Fruit fly (Drosophila melanogaster) whole organism, pupa: Measurements from ENCODE around the gene arx.

Experiments used
- CG10348 ChIP-seq: fragments of 200-800 bp; sonication (Bioruptor generic); IDR thresholded peaks from 2 replicates; pipeline ENCODE4 v1.3.6; 2022; ENCODE audit warnings: missing biosample characterization, missing genetic modification characterization
- CG12605 ChIP-seq: fragments of 200-800 bp; sonication (Bioruptor generic); IDR thresholded peaks from 2 replicates; pipeline ENCODE4 v1.3.6; 2022; ENCODE audit warnings: missing biosample characterization, missing genetic modification characterization
- CG13204 ChIP-seq: fragments of 200-800 bp; sonication (Bioruptor generic); optimal IDR thresholded peaks from 2 replicates; lab custom pipeline; 2018; ENCODE audit warnings: missing biosample characterization, mild to moderate bottlenecking, missing genetic modification characterization, moderate library complexity
- CG14655 ChIP-seq: fragments of 200-800 bp; sonication (Bioruptor generic); optimal IDR thresholded peaks from 3 replicates; lab custom pipeline; 2017; ENCODE audit warnings: mild to moderate bottlenecking, missing biosample characterization, missing genetic modification reagents, missing genetic modification characterization
- CG15710 ChIP-seq: fragments of 200-800 bp; sonication (Bioruptor generic); optimal IDR thresholded peaks from 2 replicates; lab custom pipeline; 2018; ENCODE audit warnings: missing biosample characterization, mild to moderate bottlenecking, missing genetic modification characterization, moderate library complexity
- CG17806 ChIP-seq: fragments of 200-800 bp; sonication (Bioruptor generic); optimal IDR thresholded peaks from 2 replicates; lab custom pipeline; 2018; ENCODE audit warnings: missing biosample characterization, mild to moderate bottlenecking, missing genetic modification characterization, moderate library complexity
- CG32121 ChIP-seq: fragments of 200-800 bp; sonication (Bioruptor generic); IDR thresholded peaks from 2 replicates; pipeline ENCODE4 v1.3.6; 2022; ENCODE audit warnings: missing biosample characterization, missing genetic modification characterization
- CG34367 ChIP-seq: fragments of 200-800 bp; sonication (Bioruptor generic); optimal IDR thresholded peaks from 2 replicates; lab custom pipeline; 2018; ENCODE audit warnings: missing biosample characterization, mild to moderate bottlenecking, missing genetic modification characterization
- CG4496 ChIP-seq: fragments of 200-800 bp; sonication (Bioruptor generic); IDR thresholded peaks from 3 replicates; pipeline ENCODE4 v1.3.6; 2022; ENCODE audit warnings: missing biosample characterization, missing genetic modification characterization
- CG8159 ChIP-seq: fragments of 200-800 bp; sonication (Bioruptor generic); optimal IDR thresholded peaks from 3 replicates; lab custom pipeline; 2018; ENCODE audit warnings: missing biosample characterization, mild to moderate bottlenecking, missing genetic modification characterization, moderate library complexity
- CG8301 ChIP-seq: fragments of 200-800 bp; sonication (Bioruptor generic); optimal IDR thresholded peaks from 2 replicates; lab custom pipeline; 2018; ENCODE audit warnings: missing biosample characterization, mild to moderate bottlenecking, missing genetic modification characterization
- CG9948 ChIP-seq: fragments of 200-800 bp; sonication (Bioruptor generic); optimal IDR thresholded peaks from 2 replicates; lab custom pipeline; 2018; ENCODE audit warnings: missing biosample characterization, mild to moderate bottlenecking, missing genetic modification characterization, moderate library complexity
- D1 ChIP-seq: fragments of 200-800 bp; sonication (Bioruptor generic); optimal IDR thresholded peaks from 2 replicates; lab custom pipeline; 2018; ENCODE audit warnings: missing biosample characterization, mild to moderate bottlenecking, missing genetic modification characterization, moderate library complexity
- EcR ChIP-seq: fragments of 200-800 bp; sonication (Bioruptor generic); optimal IDR thresholded peaks from 3 replicates; lab custom pipeline; 2019; ENCODE audit warnings: missing biosample characterization, missing genetic modification characterization, mild to moderate bottlenecking, moderate library complexity, missing genetic modification reagents
- Ets98B ChIP-seq: fragments of 200-800 bp; sonication (Bioruptor generic); IDR thresholded peaks from 2 replicates; pipeline ENCODE4 v1.3.6; 2022; ENCODE audit warnings: missing biosample characterization, missing genetic modification characterization
- Pif1A ChIP-seq: fragments of 200-800 bp; sonication (Bioruptor generic); optimal IDR thresholded peaks from 3 replicates; lab custom pipeline; 2016; ENCODE audit warnings: missing biosample characterization, missing genetic modification characterization
- Pif1B ChIP-seq: fragments of 200-800 bp; sonication (Bioruptor generic); optimal IDR thresholded peaks from 3 replicates; lab custom pipeline; 2016; ENCODE audit warnings: missing biosample characterization, missing genetic modification characterization
- Snoo ChIP-seq: fragments of 200-800 bp; sonication (Bioruptor generic); optimal IDR thresholded peaks from 3 replicates; lab custom pipeline; 2017; ENCODE audit warnings: missing biosample characterization, mild to moderate bottlenecking, missing genetic modification characterization, inconsistent platforms
- fd96Ca ChIP-seq: fragments of 200-800 bp; sonication (Bioruptor generic); IDR thresholded peaks from 3 replicates; pipeline ENCODE4 v1.3.6; 2022; ENCODE audit warnings: missing biosample characterization, missing genetic modification characterization
- gl ChIP-seq: fragments of 200-800 bp; sonication (Bioruptor generic); optimal IDR thresholded peaks from 2 replicates; lab custom pipeline; 2018; ENCODE audit warnings: missing biosample characterization, mild to moderate bottlenecking, missing genetic modification characterization
- rn ChIP-seq: fragments of 200-800 bp; sonication (Bioruptor generic); IDR thresholded peaks from 2 replicates; pipeline ENCODE4 v1.3.6; 2022; ENCODE audit warnings: missing biosample characterization, missing genetic modification characterization

The arx gene

DNA sequence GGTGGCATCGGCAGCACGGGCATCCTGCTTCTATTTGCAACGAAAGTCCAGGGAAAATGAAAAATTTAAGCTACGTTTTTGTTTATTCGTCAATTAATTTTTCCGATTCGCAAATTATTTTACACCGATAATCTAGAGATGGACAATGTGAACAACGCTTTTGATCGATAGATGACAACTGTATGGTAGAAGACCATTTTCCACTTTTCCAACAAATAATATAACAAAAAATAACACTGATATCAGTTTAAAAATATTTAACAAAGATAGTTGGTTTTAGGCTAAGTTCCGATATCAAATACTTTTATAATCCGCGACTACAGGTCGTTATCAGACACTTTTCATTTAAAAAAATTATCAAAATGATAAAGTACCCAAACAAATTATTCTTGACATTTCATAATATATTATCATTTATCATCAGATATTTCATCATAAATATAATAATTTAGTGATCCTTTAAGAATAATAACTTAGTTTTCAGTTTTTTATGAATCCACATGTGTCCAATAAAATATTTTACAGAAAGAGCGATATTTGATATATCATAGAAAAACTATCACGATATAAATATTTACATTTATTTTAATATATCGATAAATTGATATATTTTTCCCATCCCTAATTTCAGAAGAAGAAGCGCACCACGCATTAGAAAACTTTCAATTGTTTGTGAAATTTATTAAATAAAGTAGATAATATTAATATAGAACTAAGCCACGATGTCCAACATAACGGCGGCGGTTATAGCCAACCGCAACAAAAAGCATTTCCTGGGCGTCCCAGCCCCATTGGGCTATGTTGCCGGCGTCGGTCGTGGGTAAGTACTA is 3.6 kb upstream of the arx start, which contains the start of the genes CSN1b and Prp6:
TSS of gene CSN1b (minus strand) at position 159 of the 830 bp plus-strand sequence.
TSS of gene Prp6 (plus strand) at position 601 of the 830 bp plus-strand sequence.
- TF ChIP-seq CG8159 (tag; lab: Kevin White, UChicago) = no peak
- no peak for TF ChIP-seq CG15710
- no peak for TF ChIP-seq gl (tag; lab: Kevin White, UChicago)
- no peak for TF ChIP-seq CG4496 (GFP tag; lab: Robert Waterston, UW)
- TF ChIP-seq EcR (GFP tag; lab: Kevin White, UChicago) = no peak
- no peak for TF ChIP-seq CG32121
- TF ChIP-seq Ets98B (GFP tag; lab: Robert Waterston, UW) = no peak
- no peak for TF ChIP-seq CG8301 (tag; lab: Kevin White, UChicago)
- TF ChIP-seq Snoo (tag; lab: Kevin White, UChicago) = no peak
- TF ChIP-seq Pif1B (GFP tag; lab: Kevin White, UChicago) = no peak
- TF ChIP-seq CG9948 (tag; lab: Kevin White, UChicago) = no peak
- no peak for TF ChIP-seq CG10348 (GFP tag; lab: Robert Waterston, UW)
- no peak for TF ChIP-seq CG14655
- TF ChIP-seq CG34367 (tag; lab: Kevin White, UChicago) = no peak
- TF ChIP-seq D1 (tag; lab: Kevin White, UChicago) = no peak
- no peak for TF ChIP-seq CG13204 (GFP tag; lab: Kevin White, UChicago)
- no peak for TF ChIP-seq Pif1A
- TF ChIP-seq CG12605 (GFP tag; lab: Robert Waterston, UW) = no peak
- no peak for TF ChIP-seq CG17806 (tag; lab: Kevin White, UChicago)

DNA sequence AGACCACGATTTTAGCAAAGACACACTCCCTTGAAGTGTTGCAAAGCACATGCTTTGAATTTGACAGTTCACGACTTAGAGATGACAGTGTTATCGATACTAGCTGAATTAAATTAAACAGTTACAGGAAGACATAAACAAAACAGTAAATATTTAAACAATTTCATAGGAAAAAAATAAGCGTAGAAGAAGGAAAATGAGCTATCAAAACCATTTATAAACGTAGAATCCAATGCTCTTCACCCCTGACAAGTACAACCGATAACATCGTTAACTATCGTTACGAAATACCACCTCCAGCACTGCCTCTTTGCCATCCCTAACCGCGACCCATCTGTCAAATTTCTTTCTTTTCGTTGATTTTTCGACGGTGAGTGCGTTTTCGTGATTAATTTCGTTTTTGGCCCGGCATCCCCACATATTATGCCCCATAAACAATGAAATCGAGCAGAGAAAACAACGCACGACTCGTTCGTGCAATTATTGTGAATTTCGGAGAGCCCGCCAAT is 2.5 kb downstream of the arx start, which contains the start of gene RpL26:
TSS of gene RpL26 (plus strand) at position 106 of the 509 bp plus-strand sequence.
- TF ChIP-seq CG9948 (tag; lab: Kevin White, UChicago) (peak; percentile 20), CG32121 (peak; percentile 27; the same call in 1 of the 2 replicates), CG4496 (GFP tag; lab: Robert Waterston, UW) (0 out of 3 replicates have a peak, but pooled peaks have one; percentile 16), EcR (GFP tag; lab: Kevin White, UChicago) (no peak), Pif1B (GFP tag; lab: Kevin White, UChicago) (no peak), Snoo (tag; lab: Kevin White, UChicago) (peak; percentile 51), rn (GFP tag; lab: Robert Waterston, UW) (no peak), CG13204 (GFP tag; lab: Kevin White, UChicago) (no peak), CG12605 (GFP tag; lab: Robert Waterston, UW) (peak; percentile 32; the same call in 1 of the 2 replicates), CG14655 (no peak), fd96Ca (GFP tag; lab: Robert Waterston, UW) (no peak), CG8159 (tag; lab: Kevin White, UChicago) (peak; percentile 54), D1 (tag; lab: Kevin White, UChicago) (no peak), CG17806 (tag; lab: Kevin White, UChicago) (peak; percentile 23), Pif1A (no peak), gl (tag; lab: Kevin White, UChicago) (peak; percentile 33), CG15710 (peak; percentile 65), CG10348 (GFP tag; lab: Robert Waterston, UW) (no peak), CG8301 (tag; lab: Kevin White, UChicago) (no peak), CG34367 (tag; lab: Kevin White, UChicago) (peak; percentile 32), Ets98B (GFP tag; lab: Robert Waterston, UW) (no peak)
- TF ChIP-seq, all 21 proteins: peak for 10

DNA sequence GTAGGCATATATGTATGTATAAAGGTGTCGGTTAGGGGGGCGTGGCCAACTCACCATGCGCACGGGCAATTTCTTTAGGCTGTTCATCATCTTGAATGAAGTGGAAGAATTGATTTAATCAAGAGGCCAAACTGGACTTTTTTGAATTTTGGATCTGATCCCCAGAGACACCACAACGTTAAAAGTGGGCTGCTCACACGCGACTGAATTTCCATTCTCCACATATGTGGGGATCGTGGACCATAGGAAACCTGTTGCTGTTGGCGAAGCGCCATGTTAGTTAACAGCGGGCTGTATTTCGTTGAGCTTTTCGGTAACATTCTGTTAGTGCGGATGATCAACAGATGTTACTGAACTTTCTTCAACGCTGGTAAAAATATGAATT is 3.3 kb downstream of the arx start, which contains the start of gene CG3902:
TSS of gene CG3902 (minus strand) at position 208 of the 385 bp plus-strand sequence.
- TF ChIP-seq CG8301 (tag; lab: Kevin White, UChicago) (no peak), D1 (tag; lab: Kevin White, UChicago) (no peak), fd96Ca (GFP tag; lab: Robert Waterston, UW) (no peak), EcR (GFP tag; lab: Kevin White, UChicago) (peak; percentile 66), Pif1B (GFP tag; lab: Kevin White, UChicago) (no peak), Pif1A (no peak), Snoo (tag; lab: Kevin White, UChicago) (peak; percentile 25), CG4496 (GFP tag; lab: Robert Waterston, UW) (no peak; the same call in 1 of the 3 replicates), gl (tag; lab: Kevin White, UChicago) (no peak), Ets98B (GFP tag; lab: Robert Waterston, UW) (peak; percentile 49; the same call in 1 of the 2 replicates), CG32121 (peak; percentile 37; the same call in 1 of the 2 replicates), CG17806 (tag; lab: Kevin White, UChicago) (no peak)

DNA sequence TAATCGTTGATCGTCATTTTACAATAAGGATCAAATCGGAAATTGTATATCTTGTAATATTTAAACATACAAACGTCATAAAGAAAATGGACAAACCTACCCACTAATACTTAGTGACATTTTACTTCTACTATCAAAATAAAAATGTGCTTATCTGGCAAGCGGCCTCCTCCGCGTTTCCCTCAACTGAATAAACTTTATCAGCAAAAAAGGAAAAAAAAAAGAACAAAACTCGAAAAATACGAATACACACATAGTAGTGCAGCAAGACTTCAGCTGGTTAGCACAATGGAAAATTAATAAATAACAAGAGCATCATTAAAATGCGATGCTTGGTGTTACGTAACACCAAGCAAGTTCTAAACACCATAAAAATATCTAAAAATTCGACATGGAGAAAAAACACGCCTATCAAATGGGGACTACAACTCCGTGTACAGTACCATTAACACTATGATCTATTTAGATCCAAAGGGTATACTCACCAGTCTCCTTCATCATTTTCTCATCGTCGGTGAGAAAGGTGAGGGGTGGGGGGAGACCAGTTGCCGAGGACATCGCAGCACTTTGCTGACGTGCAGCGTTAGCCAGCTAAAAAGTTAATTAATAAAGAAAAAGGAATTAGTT is 3.8 kb downstream of the arx start:
- TF ChIP-seq EcR (GFP tag; lab: Kevin White, UChicago) = no peak
- TF ChIP-seq D1 (tag; lab: Kevin White, UChicago) = peak; percentile 50
- 0 out of 3 replicates have a peak, but pooled peaks have one; percentile 5 for TF ChIP-seq CG4496 (GFP tag; lab: Robert Waterston, UW)
- TF ChIP-seq, all 21 proteins: peak for 2
